Worm (Caenorhabditis elegans) whole organism, midembryonic: ENCODE measurements around the gene egg-1.
A peak's percentile ranks its signal among the peaks of the same experiment; 100 is the strongest.

Source experiments
- T22C8.4 ChIP-seq: fragments of 200-800 bp; sonication (Bioruptor generic); IDR thresholded peaks from 2 replicates; pipeline ENCODE4 v1.3.6; 2022; ENCODE audit warnings: missing genetic modification characterization, missing compliant biosample characterization
- cog-1 ChIP-seq: sonication (generic microtip); optimal IDR thresholded peaks from 2 replicates; lab custom pipeline; 2016; ENCODE audit warnings: missing genetic modification characterization, missing compliant biosample characterization
- flt-1 ChIP-seq: fragments of 200-800 bp; sonication (Bioruptor generic); IDR thresholded peaks from 2 replicates; pipeline ENCODE4 v1.3.6; 2022; ENCODE audit warnings: missing genetic modification characterization, missing compliant biosample characterization
- klf-2 ChIP-seq: fragments of 200-800 bp; sonication (Bioruptor generic); conservative IDR thresholded peaks from 2 replicates; pipeline ENCODE4 v1.3.6; 2022; ENCODE audit warnings: missing genetic modification reagents, missing genetic modification characterization, missing compliant biosample characterization
- med-1 ChIP-seq: sonication (generic microtip); optimal IDR thresholded peaks from 2 replicates; lab custom pipeline; 2017; ENCODE audit warnings: missing genetic modification characterization, mild to moderate bottlenecking, missing compliant biosample characterization, antibody characterized with exemption, missing genetic modification reagents; ENCODE audit not compliant: insufficient read depth
- ref-1 ChIP-seq: fragments of 200-800 bp; sonication (Bioruptor generic); conservative IDR thresholded peaks from 2 replicates; pipeline ENCODE4 v1.3.6; 2022; ENCODE audit warnings: missing genetic modification reagents, missing genetic modification characterization, missing compliant biosample characterization
- tab-1 ChIP-seq: fragments of 200-800 bp; sonication (Bioruptor generic); IDR thresholded peaks from 2 replicates; pipeline ENCODE4 v1.3.6; 2022; ENCODE audit warnings: missing genetic modification characterization, missing compliant biosample characterization
- ztf-23 ChIP-seq: fragments of 200-800 bp; sonication (Bioruptor generic); IDR thresholded peaks from 2 replicates; pipeline ENCODE4 v1.3.6; 2022; ENCODE audit warnings: missing genetic modification reagents, missing genetic modification characterization, missing compliant biosample characterization
- ztf-29 ChIP-seq: fragments of 200-800 bp; sonication (Bioruptor generic); IDR thresholded peaks from 2 replicates; pipeline ENCODE4 v1.3.6; 2022; ENCODE audit warnings: missing genetic modification reagents, missing genetic modification characterization, missing compliant biosample characterization

Gene egg-1

DNA sequence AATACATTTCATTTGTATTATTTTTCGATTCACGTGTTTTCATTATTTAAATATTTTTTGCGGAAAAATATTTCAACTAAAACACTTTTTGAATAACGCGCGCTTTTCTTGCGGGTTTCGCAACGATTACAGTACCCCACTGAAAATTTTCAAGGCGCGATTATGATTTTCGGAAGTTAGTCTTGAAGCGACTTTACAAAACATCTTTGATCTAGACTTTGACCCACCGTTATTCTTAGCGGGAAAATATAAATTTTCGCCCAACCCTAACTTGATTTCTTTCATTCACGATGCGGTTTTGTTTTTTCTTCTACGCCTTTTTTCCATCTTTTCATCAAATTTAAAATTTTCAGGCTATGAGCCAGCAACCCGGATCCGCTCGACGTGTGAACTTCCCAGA lies at the start of gene egg-1:
egg-1 (plus strand) TSS at position 354 of the 400 bp plus-strand sequence.
- TF ChIP-seq med-1 (GFP tag; lab: Kevin White, UChicago) (no peak), ref-1 (GFP tag; lab: Robert Waterston, UW) (no peak)

DNA sequence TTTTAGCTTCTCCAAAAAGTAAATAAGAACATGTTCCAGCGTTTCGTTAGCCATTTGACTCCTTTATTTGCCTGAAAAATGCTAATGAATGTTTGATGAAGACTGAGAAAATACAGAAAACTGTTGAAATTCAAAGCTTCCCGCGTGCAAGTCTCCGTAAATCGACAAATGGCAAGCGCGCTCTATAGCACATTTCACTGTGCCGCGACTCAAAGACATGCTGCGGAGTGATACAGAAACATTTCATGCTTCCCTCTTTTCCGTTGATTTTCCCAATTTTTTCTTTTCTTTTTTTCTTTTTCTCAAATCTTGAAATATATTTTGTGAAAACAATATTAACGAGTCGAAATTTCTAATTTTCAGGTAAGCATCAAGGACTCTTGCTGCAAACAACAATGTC lies 49.0 kb upstream of the egg-1 start, which contains the start of the genes ska-3 and rps-12:
ska-3 (minus strand) TSS at position 71 of the 400 bp plus-strand sequence.
rps-12 (plus strand) TSS at position 364 of the 400 bp plus-strand sequence.
- TF ChIP-seq T22C8.4, result peak; percentile 57; the same call in 1 of the 2 replicates
- TF ChIP-seq klf-2 (GFP tag; lab: Robert Waterston, UW), result 0 out of 2 replicates have a peak, but pooled peaks have one; percentile 42
- TF ChIP-seq med-1 (GFP tag; lab: Kevin White, UChicago), result peak; percentile 45
- TF ChIP-seq ztf-23 (GFP tag; lab: Robert Waterston, UW), result peak; percentile 92
- peak; percentile 87 for TF ChIP-seq flt-1 (GFP tag; lab: Robert Waterston, UW)
- TF ChIP-seq ref-1 (GFP tag; lab: Robert Waterston, UW), result no peak
- TF ChIP-seq ztf-29, result no peak
- peak; percentile 97 for TF ChIP-seq cog-1 (tag; lab: Kevin White, UChicago)
- TF ChIP-seq tab-1 (GFP tag; lab: Robert Waterston, UW), result peak; percentile 71; the same call in 1 of the 2 replicates

DNA sequence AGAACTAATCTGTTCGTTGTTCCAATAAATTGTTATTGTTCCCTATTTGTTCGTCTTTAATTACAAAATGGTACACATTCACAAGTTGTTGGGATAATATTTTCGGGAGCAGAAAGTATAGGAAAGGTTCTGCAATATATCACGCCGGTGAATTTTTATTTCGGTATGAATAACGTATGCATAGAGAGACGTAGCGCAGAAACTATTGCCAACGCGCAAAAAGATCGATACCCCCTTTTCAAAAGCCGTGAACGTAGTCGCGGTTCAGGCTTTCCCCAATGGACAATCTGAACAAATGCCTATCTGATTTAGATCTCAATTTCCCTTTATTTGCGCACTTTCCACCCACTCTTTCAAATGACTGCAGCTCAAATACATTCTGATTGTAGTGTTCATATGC lies 47.8 kb upstream of the egg-1 start, which contains the start of gene pst-2:
pst-2 (plus strand) TSS at position 293 of the 400 bp plus-strand sequence.
- no peak for TF ChIP-seq tab-1 (GFP tag; lab: Robert Waterston, UW)
- TF ChIP-seq ztf-29, result no peak
- no peak for TF ChIP-seq med-1 (GFP tag; lab: Kevin White, UChicago)
- no peak for TF ChIP-seq T22C8.4
- no peak for TF ChIP-seq ztf-23 (GFP tag; lab: Robert Waterston, UW)
- no peak for TF ChIP-seq cog-1 (tag; lab: Kevin White, UChicago)
- TF ChIP-seq ref-1 (GFP tag; lab: Robert Waterston, UW), result no peak
- no peak for TF ChIP-seq flt-1 (GFP tag; lab: Robert Waterston, UW)
- TF ChIP-seq klf-2 (GFP tag; lab: Robert Waterston, UW), result no peak

DNA sequence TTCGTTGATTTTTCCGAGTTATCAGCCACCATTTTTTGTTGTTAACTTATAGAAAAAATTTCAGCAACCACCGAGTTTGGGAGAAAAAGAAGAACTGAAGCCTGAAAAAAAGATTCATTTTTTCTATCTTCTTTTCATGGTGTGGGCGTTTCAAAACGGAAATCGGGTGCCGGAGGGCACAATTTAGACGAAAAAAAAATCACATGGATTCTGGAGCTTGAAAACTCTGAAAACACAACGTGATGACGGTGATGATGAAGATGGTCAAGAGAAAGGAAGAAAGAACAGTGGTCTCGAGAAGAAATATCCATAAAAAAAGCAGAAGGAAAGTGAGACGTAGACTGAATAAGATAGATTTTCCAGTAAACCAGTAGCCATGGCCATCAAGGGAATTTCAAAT lies 44.0 kb upstream of the egg-1 start, which contains the start of gene rcan-1:
rcan-1 (minus strand) TSS at position 101 of the 400 bp plus-strand sequence.
- no peak for TF ChIP-seq flt-1 (GFP tag; lab: Robert Waterston, UW)
- TF ChIP-seq ref-1 (GFP tag; lab: Robert Waterston, UW), result no peak
- no peak for TF ChIP-seq tab-1 (GFP tag; lab: Robert Waterston, UW)
- no peak for TF ChIP-seq med-1 (GFP tag; lab: Kevin White, UChicago)
- TF ChIP-seq T22C8.4, result no peak
- TF ChIP-seq klf-2 (GFP tag; lab: Robert Waterston, UW), result no peak
- no peak for TF ChIP-seq cog-1 (tag; lab: Kevin White, UChicago)
- no peak for TF ChIP-seq ztf-23 (GFP tag; lab: Robert Waterston, UW)
- no peak for TF ChIP-seq ztf-29

DNA sequence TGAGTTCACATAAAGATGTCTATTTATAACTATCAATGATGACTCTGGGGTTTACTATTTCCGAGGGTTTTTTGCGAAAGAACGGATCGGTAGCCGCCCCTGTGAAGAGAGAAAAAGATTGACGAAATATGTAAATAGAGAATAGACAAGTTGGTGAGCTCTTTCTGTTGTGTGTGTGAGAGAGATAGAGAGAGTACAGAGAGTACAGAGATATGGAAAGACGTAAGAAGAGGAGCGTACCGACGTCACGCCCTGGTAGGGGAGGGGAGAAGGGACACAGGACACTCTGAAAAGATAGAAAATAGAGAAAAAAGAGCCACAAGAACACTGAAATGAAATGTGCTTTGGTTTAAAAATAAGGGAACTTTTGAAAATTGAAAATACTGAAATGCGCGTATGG lies 39.7 kb upstream of the egg-1 start:
- TF ChIP-seq cog-1 (tag; lab: Kevin White, UChicago) (no peak), med-1 (GFP tag; lab: Kevin White, UChicago) (no peak), flt-1 (GFP tag; lab: Robert Waterston, UW) (no peak), klf-2 (GFP tag; lab: Robert Waterston, UW) (no peak), tab-1 (GFP tag; lab: Robert Waterston, UW) (no peak), ref-1 (GFP tag; lab: Robert Waterston, UW) (no peak), ztf-23 (GFP tag; lab: Robert Waterston, UW) (no peak)

DNA sequence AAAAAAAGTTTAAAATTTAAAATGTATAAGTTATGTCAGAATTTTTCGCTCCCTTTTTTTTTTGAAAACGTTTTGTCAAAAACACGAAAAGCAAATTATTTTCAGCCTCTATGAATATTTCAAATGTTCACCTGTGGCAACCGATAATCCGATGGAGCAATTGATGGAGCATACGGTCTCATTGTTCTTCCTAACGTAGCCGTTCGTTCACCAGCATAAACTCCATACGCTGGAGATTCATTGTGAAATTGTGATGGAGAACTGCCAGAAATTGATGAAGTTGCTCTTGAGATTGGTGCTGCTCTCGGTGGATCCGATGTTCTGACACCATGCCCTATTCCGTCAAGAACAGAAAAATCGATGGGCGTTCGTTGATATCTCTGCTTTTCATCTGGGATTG lies 36.2 kb upstream of the egg-1 start:
- no peak for TF ChIP-seq med-1 (GFP tag; lab: Kevin White, UChicago)
- no peak for TF ChIP-seq cog-1 (tag; lab: Kevin White, UChicago)
- TF ChIP-seq T22C8.4, result no peak
- TF ChIP-seq klf-2 (GFP tag; lab: Robert Waterston, UW), result no peak
- TF ChIP-seq ztf-23 (GFP tag; lab: Robert Waterston, UW), result no peak
- TF ChIP-seq ref-1 (GFP tag; lab: Robert Waterston, UW), result no peak
- no peak for TF ChIP-seq flt-1 (GFP tag; lab: Robert Waterston, UW)
- no peak for TF ChIP-seq ztf-29
- TF ChIP-seq tab-1 (GFP tag; lab: Robert Waterston, UW), result no peak

DNA sequence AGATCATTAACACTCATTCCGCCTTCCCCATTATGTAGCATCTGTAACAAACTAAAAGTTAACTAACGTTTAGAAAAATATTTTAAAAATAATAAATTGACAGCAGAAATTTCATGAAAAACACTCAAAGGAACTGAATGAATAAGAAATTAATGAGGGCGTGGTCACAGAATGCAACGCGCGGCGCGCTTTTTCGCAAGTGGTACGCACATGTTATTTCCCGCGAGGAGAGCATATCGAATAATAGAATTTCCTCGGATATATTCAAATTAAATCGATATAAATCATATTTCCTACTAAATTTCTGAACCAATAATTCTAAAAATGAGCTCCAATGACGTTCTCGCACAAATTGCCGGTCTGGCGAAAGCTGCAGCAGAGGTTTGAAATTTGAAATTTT lies 35.3 kb upstream of the egg-1 start, which contains the start of the genes abi-1 and arle-14:
abi-1 (minus strand) TSS at position 51 of the 400 bp plus-strand sequence.
arle-14 (plus strand) TSS at position 217 of the 400 bp plus-strand sequence.
- no peak for TF ChIP-seq ref-1 (GFP tag; lab: Robert Waterston, UW)
- TF ChIP-seq klf-2 (GFP tag; lab: Robert Waterston, UW), result no peak
- TF ChIP-seq med-1 (GFP tag; lab: Kevin White, UChicago), result no peak
- TF ChIP-seq ztf-29, result no peak
- no peak for TF ChIP-seq T22C8.4
- no peak for TF ChIP-seq ztf-23 (GFP tag; lab: Robert Waterston, UW)
- no peak for TF ChIP-seq cog-1 (tag; lab: Kevin White, UChicago)
- no peak for TF ChIP-seq flt-1 (GFP tag; lab: Robert Waterston, UW)
- TF ChIP-seq tab-1 (GFP tag; lab: Robert Waterston, UW), result no peak

DNA sequence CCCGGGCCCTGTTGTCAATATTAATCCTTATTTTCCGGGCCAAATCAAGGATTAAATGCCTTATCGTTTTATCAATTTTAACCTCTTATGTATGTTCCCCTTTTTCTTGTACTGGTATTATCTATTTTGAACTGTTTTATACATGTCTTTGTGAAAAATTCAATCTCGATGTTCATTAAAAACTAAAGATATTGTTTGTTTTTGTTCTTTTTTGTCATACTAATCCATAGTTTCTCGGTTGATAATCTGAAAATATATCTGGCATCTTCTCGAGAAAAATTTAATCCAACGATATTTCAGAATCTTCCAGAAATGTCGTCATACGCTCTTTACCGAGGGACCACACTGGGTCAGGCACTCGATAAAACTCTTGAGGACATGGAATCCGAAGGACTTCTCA lies 34.2 kb upstream of the egg-1 start, which contains the start of gene B0336.13:
B0336.13 (plus strand) TSS at position 301 of the 400 bp plus-strand sequence.
- TF ChIP-seq T22C8.4 (no peak), ztf-23 (GFP tag; lab: Robert Waterston, UW) (no peak), med-1 (GFP tag; lab: Kevin White, UChicago) (no peak), ref-1 (GFP tag; lab: Robert Waterston, UW) (no peak), cog-1 (tag; lab: Kevin White, UChicago) (no peak), ztf-29 (no peak), flt-1 (GFP tag; lab: Robert Waterston, UW) (no peak), tab-1 (GFP tag; lab: Robert Waterston, UW) (no peak), klf-2 (GFP tag; lab: Robert Waterston, UW) (no peak)

DNA sequence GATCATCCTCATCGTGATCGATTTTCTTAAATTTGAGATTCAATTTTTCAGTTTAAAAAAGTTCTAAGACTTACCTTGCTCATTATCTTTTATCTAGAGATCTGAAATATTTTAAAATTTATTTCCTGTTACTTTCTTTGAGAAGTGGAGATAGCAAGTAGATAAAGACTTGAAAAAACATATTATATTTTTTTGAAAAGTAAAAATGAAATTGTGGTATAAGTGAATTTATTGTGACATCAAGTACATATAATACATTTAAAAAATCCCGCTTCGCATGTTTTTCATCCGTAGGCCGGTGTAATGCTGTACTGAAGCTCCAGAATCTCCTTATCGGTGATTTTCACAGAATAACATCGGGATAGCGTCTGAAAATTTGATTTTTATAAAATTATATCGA lies 30.7 kb upstream of the egg-1 start, which contains the start of gene B0336.7:
B0336.7 (minus strand) TSS at position 101 of the 400 bp plus-strand sequence.
- TF ChIP-seq ref-1 (GFP tag; lab: Robert Waterston, UW) (no peak), flt-1 (GFP tag; lab: Robert Waterston, UW) (no peak), cog-1 (tag; lab: Kevin White, UChicago) (no peak), ztf-23 (GFP tag; lab: Robert Waterston, UW) (no peak), med-1 (GFP tag; lab: Kevin White, UChicago) (no peak), tab-1 (GFP tag; lab: Robert Waterston, UW) (no peak), klf-2 (GFP tag; lab: Robert Waterston, UW) (no peak), ztf-29 (no peak), T22C8.4 (no peak)
